Worm (Caenorhabditis elegans): ENCODE results near the gene Y39B6A.5.

- TF ChIP-seq him-1 (tag; optimal IDR thresholded peaks at IDR 0.05): no peak
- TF ChIP-seq W03F9.2 (tag; optimal IDR thresholded peaks at IDR 0.05): no peak
These were observed 42.5 kb upstream of the Y39B6A.5 start for ce11 chrV:19201190-19201589.
